Worm (Caenorhabditis elegans): Measurements from ENCODE around the gene gpla-1.

DNA sequence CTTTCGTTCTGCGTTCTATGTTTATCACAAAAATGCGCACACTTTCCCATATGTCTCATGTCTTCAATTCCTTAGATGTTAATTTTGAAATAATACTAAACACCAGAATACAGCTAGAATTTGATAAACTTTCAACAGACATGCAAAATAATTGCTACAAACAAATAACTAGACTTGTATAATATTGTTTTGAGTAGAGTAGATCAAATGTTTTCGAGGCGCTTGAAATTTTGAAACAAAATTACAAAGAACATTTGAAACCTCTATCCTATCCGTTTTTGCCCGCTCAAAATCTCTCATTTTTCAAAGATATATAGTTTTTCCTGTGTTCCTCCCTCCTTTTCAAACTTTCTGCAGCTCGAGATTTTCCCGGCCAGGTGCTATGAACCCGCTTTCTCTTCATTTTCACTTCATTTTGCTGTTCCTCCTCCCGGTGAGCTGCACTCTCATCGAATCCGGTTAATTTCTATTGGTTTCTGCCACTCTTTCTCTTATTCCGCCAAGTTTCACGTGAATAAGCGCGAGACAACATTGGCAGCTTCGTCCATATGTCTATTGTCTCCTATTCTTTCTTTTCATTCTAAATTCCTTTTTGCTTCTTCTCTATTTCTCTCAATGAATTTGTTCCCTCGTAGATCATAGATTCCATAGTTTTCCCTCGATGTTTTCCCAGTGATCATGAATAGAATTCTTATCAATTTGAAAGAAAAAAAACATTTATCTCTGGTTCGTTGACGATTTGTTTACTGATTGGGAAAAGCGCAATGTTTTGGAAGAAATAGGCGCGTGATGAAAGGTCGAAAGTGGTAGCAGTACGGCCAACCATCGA is 15.7 kb downstream of the gpla-1 start:
- TF ChIP-seq lin-15B (tag; optimal IDR thresholded peaks at IDR 0.05): no peak
- no peak for TF ChIP-seq Y75B8A.6 (GFP tag; IDR thresholded peaks at IDR 0.05)
- no peak for TF ChIP-seq nhr-6 (tag; optimal IDR thresholded peaks at IDR 0.05)
- no peak for TF ChIP-seq T20F7.1 (GFP tag; optimal IDR thresholded peaks at IDR 0.05)
- TF ChIP-seq ztf-11 (tag; optimal IDR thresholded peaks at IDR 0.05): no peak
- TF ChIP-seq Y5F2A.4 (GFP tag; optimal IDR thresholded peaks at IDR 0.05): no peak
- TF ChIP-seq nhr-237 (tag; optimal IDR thresholded peaks at IDR 0.05): no peak

All from whole organism, L4 larva.